Worm (Caenorhabditis elegans) whole organism, L4 larva: ENCODE data around the gene nspc-17.

ENCODE experiments used
- ZK546.5 ChIP-seq, 2 experiments: sonication (generic microtip); optimal IDR thresholded peaks; 2 replicates each; lab custom pipeline; 2017; ENCODE audit warnings: missing biosample characterization in 2 of 2, missing genetic modification characterization in 2 of 2
- aly-2 ChIP-seq: sonication (generic microtip); optimal IDR thresholded peaks from 2 replicates; lab custom pipeline; 2018; ENCODE audit warnings: missing biosample characterization, missing genetic modification characterization
- cey-2 ChIP-seq: sonication (generic microtip); optimal IDR thresholded peaks from 3 replicates; lab custom pipeline; 2017; ENCODE audit warnings: missing genetic modification characterization, mild to moderate bottlenecking, missing compliant biosample characterization, antibody characterized with exemption, borderline replicate concordance; ENCODE audit not compliant: insufficient read depth
- dpl-1 ChIP-seq: fragments of 150-350 bp; optimal IDR thresholded peaks from 2 replicates; lab custom pipeline; 2014; ENCODE audit warnings: missing biosample characterization, missing genetic modification reagents, missing genetic modification characterization
- duxl-1 ChIP-seq: sonication (generic microtip); optimal IDR thresholded peaks from 2 replicates; lab custom pipeline; 2016; ENCODE audit warnings: mild to moderate bottlenecking, missing genetic modification characterization, moderate library complexity, missing compliant biosample characterization; ENCODE audit not compliant: poor library complexity
- lin-15B ChIP-seq: fragments of 150-350 bp; sonication (generic microtip); optimal IDR thresholded peaks from 3 replicates; lab custom pipeline; 2014; ENCODE audit warnings: missing biosample characterization, missing genetic modification characterization
- nhr-77 ChIP-seq: fragments of 150-350 bp; optimal IDR thresholded peaks from 2 replicates; lab custom pipeline; 2014; ENCODE audit warnings: missing biosample characterization, missing genetic modification characterization
- saeg-2 ChIP-seq: fragments of 200-800 bp; sonication (Bioruptor generic); IDR thresholded peaks from 2 replicates; pipeline ENCODE4 v1.3.6; 2022; ENCODE audit warnings: missing genetic modification reagents, missing genetic modification characterization, missing compliant biosample characterization
- unc-62 ChIP-seq, 3 experiments: fragments of 150-350 bp in 1 of 3; sonication (generic microtip); optimal IDR thresholded peaks in 2 of 3; peaks in 1 of 3; 1 replicate in 1 of 3; 2 replicates in 2 of 3; lab custom pipeline; 2014 to 2017; ENCODE audit warnings: missing biosample characterization in 3 of 3, missing genetic modification characterization in 3 of 3, missing genetic modification reagents in 3 of 3, missing genotype in 1 of 3

- no peak for TF ChIP-seq cey-2 (tag; lab: Kevin White, UChicago)
- no peak for TF ChIP-seq nhr-77 (tag; lab: Kevin White, UChicago)
- no peak for TF ChIP-seq ZK546.5 (tag; optimal IDR thresholded peaks at IDR 0.05; lab: Kevin White, UChicago)
- no peak for TF ChIP-seq lin-15B
- no peak for TF ChIP-seq saeg-2
- no peak for TF ChIP-seq unc-62 (GFP tag; optimal IDR thresholded peaks at IDR 0.05 in 1 of 2; lab: Kevin White, UChicago)
- no peak for TF ChIP-seq unc-62 (tag; optimal IDR thresholded peaks at IDR 0.05; lab: Kevin White, UChicago)
- TF ChIP-seq duxl-1 = no peak
- no peak for TF ChIP-seq dpl-1 (GFP tag; lab: Kevin White, UChicago)
- no peak for TF ChIP-seq aly-2 (tag; lab: Kevin White, UChicago)
These were observed 31.4 kb upstream of the nspc-17 start for ce11 chrX:14556403-14556802.
